Fruit fly (Drosophila melanogaster): ENCODE results near the gene dmGlut.
"Not testable (repeated sequence)": the region's sequence is repeated elsewhere in the genome, so short reads cannot be mapped to it uniquely, and the experiment has no call there.

dmGlut gene

DNA sequence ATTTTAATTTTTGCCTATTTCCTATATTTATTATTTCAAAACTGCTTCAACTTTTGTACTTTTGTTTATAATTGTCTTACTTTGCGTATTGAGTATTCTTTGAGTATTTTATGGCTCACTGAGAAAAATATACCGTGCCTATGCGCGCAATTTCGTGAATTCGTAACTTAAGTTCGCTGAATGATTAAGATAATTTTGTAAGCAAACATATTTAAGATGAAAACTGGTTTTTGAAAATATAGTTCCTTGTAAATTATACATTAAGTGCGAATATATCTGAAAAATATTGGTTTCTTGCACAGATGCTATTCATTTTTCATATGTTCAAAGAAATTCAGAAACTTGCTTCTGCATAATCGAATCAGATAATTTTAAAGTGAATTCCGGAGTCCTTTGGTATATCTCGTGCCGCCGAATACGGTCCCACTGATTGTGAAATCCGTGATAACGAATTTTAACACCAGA, 28.0 kb upstream of the dmGlut start, which contains the start of the genes CG18787 and Nfs1:
TSS of gene CG18787 (minus strand) at position 101 of the 465 bp plus-strand sequence.
TSS of gene Nfs1 (plus strand) at position 415 of the 465 bp plus-strand sequence.
- not testable (repeated sequence) for TF ChIP-seq svp (GFP tag); eg (GFP tag; IDR thresholded peaks at IDR 0.05); CG3032 (tag; optimal IDR thresholded peaks at IDR 0.05)

- TF ChIP-seq svp (GFP tag), result peak; percentile 55
- TF ChIP-seq CG9139 (GFP tag; optimal IDR thresholded peaks at IDR 0.05), result no peak
These were observed 26.1 kb upstream of the dmGlut start for dm6 chr2L:12001132-12001531.

- TF ChIP-seq svp (GFP tag) (peak; percentile 92), CG4318 (GFP tag; optimal IDR thresholded peaks at IDR 0.05) (no peak), Hr4 (GFP tag; optimal IDR thresholded peaks at IDR 0.05) (no peak), Ets21C (GFP tag; optimal IDR thresholded peaks at IDR 0.05) (no peak), pdm3 (GFP tag; optimal IDR thresholded peaks at IDR 0.05) (no peak), CG8632 (GFP tag; optimal IDR thresholded peaks at IDR 0.05) (no peak)
These were observed 25.2 kb upstream of the dmGlut start, which contains the start of gene Hacd1 for dm6 chr2L:12002051-12002450. Gene Hacd1 (minus strand): TSS chr2L:12002266.

DNA sequence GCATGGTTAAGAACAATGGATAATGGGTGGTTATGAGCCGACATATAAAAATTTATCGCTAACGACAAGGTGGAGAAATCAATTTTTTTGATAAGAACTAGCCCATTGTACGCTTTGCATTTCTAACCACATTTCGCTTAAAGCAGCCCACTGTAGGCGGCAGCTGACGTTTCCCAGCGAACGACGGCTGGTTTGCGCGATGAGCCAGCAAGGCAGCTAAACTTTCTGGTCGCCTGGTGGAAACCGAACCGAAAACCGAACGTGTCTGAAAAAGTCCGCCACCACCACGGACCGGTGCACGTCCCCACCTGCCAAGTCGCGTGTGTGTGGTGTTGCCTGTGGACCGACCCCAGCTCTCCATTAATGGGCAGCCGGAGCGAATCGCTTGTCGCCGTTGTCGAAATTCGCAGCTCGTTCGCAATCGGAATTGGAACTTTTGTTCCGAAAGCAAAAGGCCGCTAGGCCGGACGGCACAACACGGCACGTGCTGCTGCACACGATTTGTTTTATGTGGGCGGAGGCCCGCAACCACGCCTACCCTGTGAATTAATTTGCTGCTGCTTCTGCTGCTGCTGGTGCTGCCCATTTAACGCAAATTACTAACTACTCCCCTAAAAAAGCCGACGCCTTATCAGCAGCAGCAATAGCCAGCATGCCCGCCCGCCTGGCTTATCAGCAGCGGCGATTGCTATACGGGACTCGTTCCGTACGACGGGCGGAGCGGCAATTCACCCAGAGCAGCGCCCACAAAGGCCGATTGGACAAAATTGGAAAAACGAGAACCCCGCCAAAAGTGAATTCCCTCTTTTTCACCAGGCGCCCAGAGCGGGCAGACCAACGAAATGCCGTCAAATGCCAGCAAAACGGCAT, 24.1 kb upstream of the dmGlut start:
- peak; percentile 61 for TF ChIP-seq CG1621 (tag; optimal IDR thresholded peaks at IDR 0.05)
- TF ChIP-seq acj6 (GFP tag; optimal IDR thresholded peaks at IDR 0.05), result peak; percentile 56
- no peak for TF ChIP-seq fkh (GFP tag; optimal IDR thresholded peaks at IDR 0.05)
- peak; percentile 18 to 68 for TF ChIP-seq ss (GFP tag; optimal IDR thresholded peaks at IDR 0.05)
- TF ChIP-seq CG11762 (GFP tag; optimal IDR thresholded peaks at IDR 0.05; ENCODE audit: insufficient read depth), result peak; percentile 16
- peak; percentile 7 for TF ChIP-seq topi (GFP tag; optimal IDR thresholded peaks at IDR 0.05)
- peak; percentile 15 for TF ChIP-seq CG6792 (GFP tag; optimal IDR thresholded peaks at IDR 0.05)
- peak; percentile 14 for TF ChIP-seq CG4318 (GFP tag; optimal IDR thresholded peaks at IDR 0.05)
- TF ChIP-seq Blimp-1 (GFP tag; optimal IDR thresholded peaks at IDR 0.05), result peak; percentile 35
- TF ChIP-seq CG6854 (GFP tag; optimal IDR thresholded peaks at IDR 0.05), result peak; percentile 99
- peak; percentile 27 for TF ChIP-seq Met (GFP tag; optimal IDR thresholded peaks at IDR 0.05)
- TF ChIP-seq Smox (GFP tag; optimal IDR thresholded peaks at IDR 0.05), result peak; percentile 12
- TF ChIP-seq CG32006 (GFP tag; optimal IDR thresholded peaks at IDR 0.05), result peak; percentile 61
- TF ChIP-seq Sox14 (GFP tag; optimal IDR thresholded peaks at IDR 0.05), result peak; percentile 42
- peak; percentile 19 for TF ChIP-seq CG6276 (GFP tag; optimal IDR thresholded peaks at IDR 0.05)
- no peak for TF ChIP-seq fd85E (GFP tag; optimal IDR thresholded peaks at IDR 0.05)
- TF ChIP-seq achi (GFP tag; optimal IDR thresholded peaks at IDR 0.05), result peak; percentile 35
- peak; percentile 31 for TF ChIP-seq CG10631 (GFP tag; optimal IDR thresholded peaks at IDR 0.05)
- TF ChIP-seq CG3919 (GFP tag; optimal IDR thresholded peaks at IDR 0.05), result peak; percentile 63
- no peak for TF ChIP-seq spab (GFP tag; optimal IDR thresholded peaks at IDR 0.05)
- peak; percentile 48 for TF ChIP-seq esn (GFP tag; optimal IDR thresholded peaks at IDR 0.05)
- TF ChIP-seq dsx (GFP tag; optimal IDR thresholded peaks at IDR 0.05; ENCODE audit: poor library complexity, severe bottlenecking), result peak; percentile 43
- peak; percentile 28 for TF ChIP-seq CG8632 (GFP tag; optimal IDR thresholded peaks at IDR 0.05)
- no peak for TF ChIP-seq lz (GFP tag; optimal IDR thresholded peaks at IDR 0.05)
- TF ChIP-seq Hr4 (GFP tag; optimal IDR thresholded peaks at IDR 0.05), result peak; percentile 61
- TF ChIP-seq Hr38 (GFP tag; optimal IDR thresholded peaks at IDR 0.05), result no peak
- TF ChIP-seq CG3032 (tag; optimal IDR thresholded peaks at IDR 0.05), result peak; percentile 16
- peak; percentile 42 for TF ChIP-seq OdsH (GFP tag; optimal IDR thresholded peaks at IDR 0.05)
- peak; percentile 13 for TF ChIP-seq CG34406 (GFP tag; optimal IDR thresholded peaks at IDR 0.05)
- TF ChIP-seq Sox102F (GFP tag; optimal IDR thresholded peaks at IDR 0.05), result peak; percentile 7
- TF ChIP-seq CG31627 (GFP tag; optimal IDR thresholded peaks at IDR 0.05), result peak; percentile 17
- TF ChIP-seq Hr39 (GFP tag; optimal IDR thresholded peaks at IDR 0.05), result peak; percentile 43
- TF ChIP-seq pdm3 (GFP tag; optimal IDR thresholded peaks at IDR 0.05), result peak; percentile 47
- no peak for TF ChIP-seq cyc (GFP tag; optimal IDR thresholded peaks at IDR 0.05)
- TF ChIP-seq fd59A (GFP tag; optimal IDR thresholded peaks at IDR 0.05), result no peak
- no peak for TF ChIP-seq vri (GFP tag; optimal IDR thresholded peaks at IDR 0.05)
- peak; percentile 80 for TF ChIP-seq Eip78C (GFP tag)
- TF ChIP-seq salr (GFP tag; optimal IDR thresholded peaks at IDR 0.05), result peak in 1 of 2 experiments; percentile 28
